Worm (Caenorhabditis elegans): ENCODE results near the gene rnh-2.

DNA sequence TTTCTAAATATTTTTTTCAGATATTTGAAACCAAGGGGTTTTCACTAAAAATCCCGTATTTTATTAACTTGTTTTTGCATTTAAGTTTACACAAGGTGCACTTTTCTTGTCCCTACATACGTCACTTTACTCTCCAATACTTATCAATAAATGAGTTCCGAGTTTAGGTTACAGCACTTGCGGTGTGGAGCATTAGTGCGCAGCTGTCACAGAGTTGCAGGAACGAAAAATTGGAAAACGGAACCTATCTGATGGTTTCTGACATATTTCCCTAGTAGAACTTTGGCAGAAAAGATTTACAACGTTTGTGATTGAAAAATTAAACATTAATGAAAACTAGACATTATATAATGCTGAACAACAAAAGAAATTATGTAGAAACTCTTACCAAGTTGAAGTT, 18.8 kb upstream of the rnh-2 start:
- TF ChIP-seq ama-1 (optimal IDR thresholded peaks at IDR 0.05) (no peak), aly-1 (tag; optimal IDR thresholded peaks at IDR 0.05) (no peak), hmg-4 (GFP tag; optimal IDR thresholded peaks at IDR 0.05) (no peak), tra-4 (tag; optimal IDR thresholded peaks at IDR 0.05) (no peak), ets-7 (tag; optimal IDR thresholded peaks at IDR 0.05) (no peak), hmbx-1 (tag; optimal IDR thresholded peaks at IDR 0.05) (no peak), F13C5.2 (tag; optimal IDR thresholded peaks at IDR 0.05) (no peak), scrt-1 (GFP tag; IDR thresholded peaks at IDR 0.05) (no peak)

All from whole organism, early embryonic.